Fruit fly (Drosophila melanogaster): ENCODE measurements around the gene CG32266.

Gene CG32266

dm6 chr3L:3771406-3771935, 19.1 kb upstream of the CG32266 start (continued):
- no peak for TF ChIP-seq cad (GFP tag; optimal IDR thresholded peaks at IDR 0.05)
- peak; percentile 79 for TF ChIP-seq NfI (GFP tag; optimal IDR thresholded peaks at IDR 0.05)
- no peak for TF ChIP-seq vnd (GFP tag; IDR thresholded peaks at IDR 0.05; ENCODE audit: partially characterized antibody)
- peak; percentile 68 for TF ChIP-seq CG6813 (GFP tag; optimal IDR thresholded peaks at IDR 0.05)
- TF ChIP-seq twi (tag; optimal IDR thresholded peaks at IDR 0.05): peak; percentile 45
- TF ChIP-seq CG6791 (GFP tag; IDR thresholded peaks at IDR 0.05; ENCODE audit: partially characterized antibody): no peak
- TF ChIP-seq CG14014 (GFP tag; IDR thresholded peaks at IDR 0.05): peak; percentile 92
- TF ChIP-seq CG7745 (tag; optimal IDR thresholded peaks at IDR 0.05): no peak
- no peak for TF ChIP-seq Kr (GFP tag; optimal IDR thresholded peaks at IDR 0.05)
- peak; percentile 28 for TF ChIP-seq CG4854 (GFP tag; optimal IDR thresholded peaks at IDR 0.05)
- no peak for TF ChIP-seq HLH4C (GFP tag; IDR thresholded peaks at IDR 0.05; ENCODE audit: partially characterized antibody)
- peak; percentile 80 for TF ChIP-seq CG13296 (GFP tag; optimal IDR thresholded peaks at IDR 0.05)
- no peak for TF ChIP-seq Doc3 (GFP tag; IDR thresholded peaks at IDR 0.05; ENCODE audit: partially characterized antibody)
- TF ChIP-seq H15 (GFP tag; IDR thresholded peaks at IDR 0.05): peak; percentile 73; the same call in 2 of the 3 replicates
- no peak for TF ChIP-seq CG7271 (tag; optimal IDR thresholded peaks at IDR 0.05)
- peak; percentile 74; the same call in 1 of the 3 replicates for TF ChIP-seq Mrtf (GFP tag; IDR thresholded peaks at IDR 0.05)
- TF ChIP-seq BtbVII (GFP tag; optimal IDR thresholded peaks at IDR 0.05): peak; percentile 68
- TF ChIP-seq kah (GFP tag; optimal IDR thresholded peaks at IDR 0.05): peak; percentile 29
- TF ChIP-seq pho (GFP tag; optimal IDR thresholded peaks at IDR 0.05): no peak
- TF ChIP-seq CG7928 (GFP tag; optimal IDR thresholded peaks at IDR 0.05): no peak
- peak; percentile 55 for TF ChIP-seq run (tag; optimal IDR thresholded peaks at IDR 0.05)
- peak; percentile 72; the same call in 1 of the 2 replicates for TF ChIP-seq cas (GFP tag; IDR thresholded peaks at IDR 0.05)
- peak; percentile 64 for TF ChIP-seq CG13775 (GFP tag; optimal IDR thresholded peaks at IDR 0.05)
- TF ChIP-seq CG13287 (GFP tag; IDR thresholded peaks at IDR 0.05; ENCODE audit: partially characterized antibody): no peak
- TF ChIP-seq HHEX (GFP tag; optimal IDR thresholded peaks at IDR 0.05): peak; percentile 63
- TF ChIP-seq lmd (GFP tag; IDR thresholded peaks at IDR 0.05): peak; percentile 87
- TF ChIP-seq fru (optimal IDR thresholded peaks at IDR 0.05): no peak
- TF ChIP-seq emc (GFP tag; optimal IDR thresholded peaks at IDR 0.05): no peak
- TF ChIP-seq CG14965 (GFP tag; optimal IDR thresholded peaks at IDR 0.05; ENCODE audit: borderline replicate concordance): no peak
- TF ChIP-seq jumu (GFP tag; optimal IDR thresholded peaks at IDR 0.05): no peak
- TF ChIP-seq Elba2 (GFP tag; optimal IDR thresholded peaks at IDR 0.05): no peak
- peak; percentile 54; the same call in 1 of the 2 replicates for TF ChIP-seq CG43689 (GFP tag; IDR thresholded peaks at IDR 0.05)
- TF ChIP-seq H2.0 (GFP tag; IDR thresholded peaks at IDR 0.05): peak; percentile 78
- peak; percentile 34 for TF ChIP-seq CG2116 (GFP tag; optimal IDR thresholded peaks at IDR 0.05)
- peak; percentile 71 for TF ChIP-seq CG32772 (GFP tag; IDR thresholded peaks at IDR 0.05)
- peak; percentile 75 for TF ChIP-seq seq (GFP tag; IDR thresholded peaks at IDR 0.05)
- TF ChIP-seq Vsx1 (GFP tag; optimal IDR thresholded peaks at IDR 0.05): peak; percentile 42
- TF ChIP-seq Hmx (GFP tag; optimal IDR thresholded peaks at IDR 0.05): no peak
- TF ChIP-seq chn (GFP tag; optimal IDR thresholded peaks at IDR 0.05): no peak
- TF ChIP-seq CG10267 (tag; optimal IDR thresholded peaks at IDR 0.05): peak; percentile 52
- no peak for TF ChIP-seq inv (GFP tag; IDR thresholded peaks at IDR 0.05; ENCODE audit: partially characterized antibody)
- peak; percentile 91 for TF ChIP-seq Atf6 (GFP tag; IDR thresholded peaks at IDR 0.05)
- TF ChIP-seq CG5180 (GFP tag; optimal IDR thresholded peaks at IDR 0.05): peak; percentile 9
- no peak for TF ChIP-seq Hey (tag; optimal IDR thresholded peaks at IDR 0.05)
- TF ChIP-seq grn (GFP tag; optimal IDR thresholded peaks at IDR 0.05): no peak
- TF ChIP-seq CG18011 (GFP tag; optimal IDR thresholded peaks at IDR 0.05): peak; percentile 1
- TF ChIP-seq croc (GFP tag; conservative IDR thresholded peaks at IDR 0.05): no peak; the same call in 2 of the 3 replicates
- no peak for TF ChIP-seq schlank (tag; optimal IDR thresholded peaks at IDR 0.05)
- no peak for TF ChIP-seq Side (GFP tag; optimal IDR thresholded peaks at IDR 0.05)
- no peak for TF ChIP-seq stwl (tag; optimal IDR thresholded peaks at IDR 0.05)

All from whole organism, embryonic.